Fruit fly (Drosophila melanogaster): ENCODE measurements around the gene mxt.

DNA sequence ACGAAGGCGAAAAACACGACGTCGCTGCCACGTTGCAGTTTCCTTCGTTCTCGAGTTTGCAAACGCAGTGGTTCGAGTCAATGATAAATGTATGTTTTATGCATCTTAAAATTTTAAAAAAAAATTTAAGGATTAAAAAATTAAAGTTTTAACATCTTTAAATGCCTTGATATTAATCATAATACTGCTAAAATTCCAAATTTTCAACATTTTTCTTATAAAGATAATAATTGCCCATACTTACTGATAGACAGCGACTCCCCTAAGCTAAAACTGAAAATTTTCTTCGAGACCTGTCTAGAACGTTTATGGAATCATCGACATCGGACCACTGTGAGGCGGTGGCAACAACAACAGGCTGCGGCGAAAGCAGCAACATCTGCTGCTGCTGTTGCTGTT lies 25.8 kb downstream of the mxt start:
- TF ChIP-seq psq (optimal IDR thresholded peaks at IDR 0.05) (no peak), pan (optimal IDR thresholded peaks at IDR 0.05) (no peak)

Measured in whole organism.